Worm (Caenorhabditis elegans): Measurements from ENCODE around the gene C52E2.2.

- TF ChIP-seq hmg-11 (tag; optimal IDR thresholded peaks at IDR 0.05) (no peak), nhr-77 (tag; optimal IDR thresholded peaks at IDR 0.05) (no peak), nhr-28 (tag; optimal IDR thresholded peaks at IDR 0.05) (no peak), mdl-1 (tag; optimal IDR thresholded peaks at IDR 0.05) (no peak), ceh-16 (tag; optimal IDR thresholded peaks at IDR 0.05) (no peak), fkh-10 (GFP tag; optimal IDR thresholded peaks at IDR 0.05) (no peak), zag-1 (tag; optimal IDR thresholded peaks at IDR 0.05) (no peak), pha-4 (tag; optimal IDR thresholded peaks at IDR 0.05) (no peak), egl-5 (tag; optimal IDR thresholded peaks at IDR 0.05) (no peak)
Measured at ce11 chrII:1884635-1885034, 32.0 kb downstream of the C52E2.2 start, which contains the start of gene math-6.
